Fruit fly (Drosophila melanogaster) whole organism, embryonic: ENCODE results near the gene cbt.
A peak's percentile ranks its signal among the peaks of the same experiment; 100 is the strongest.

Source experiments
- B-H1 ChIP-seq: fragments of 200-800 bp; sonication (Bioruptor generic); IDR thresholded peaks from 3 replicates; pipeline ENCODE4 v1.3.6; 2022; ENCODE audit warnings: missing biosample characterization, missing genetic modification characterization
- CG10209 ChIP-seq: fragments of 200-800 bp; sonication (Bioruptor generic); optimal IDR thresholded peaks from 3 replicates; lab custom pipeline; 2017; ENCODE audit warnings: missing biosample characterization, mild to moderate bottlenecking, missing genetic modification characterization, missing genetic modification reagents
- CG10274 ChIP-seq: fragments of 200-800 bp; sonication (Bioruptor generic); optimal IDR thresholded peaks from 3 replicates; lab custom pipeline; 2017; ENCODE audit warnings: missing biosample characterization, mild to moderate bottlenecking, missing genetic modification characterization
- CG11723 ChIP-seq: fragments of 200-800 bp; sonication (Bioruptor generic); optimal IDR thresholded peaks from 2 replicates; lab custom pipeline; 2017; ENCODE audit warnings: missing biosample characterization, mild to moderate bottlenecking, missing genetic modification characterization
- CG12299 ChIP-seq: fragments of 200-800 bp; sonication (Bioruptor generic); optimal IDR thresholded peaks from 2 replicates; lab custom pipeline; 2018; ENCODE audit warnings: missing biosample characterization, mild to moderate bottlenecking, missing genetic modification characterization
- CG13775 ChIP-seq: fragments of 200-800 bp; sonication (Bioruptor generic); optimal IDR thresholded peaks from 3 replicates; lab custom pipeline; 2017; ENCODE audit warnings: missing biosample characterization, mild to moderate bottlenecking, missing genetic modification characterization
- CG14441 ChIP-seq: fragments of 200-800 bp; sonication (Bioruptor generic); IDR thresholded peaks from 2 replicates; pipeline ENCODE4 v1.3.6; 2022; ENCODE audit warnings: missing biosample characterization, missing genetic modification characterization
- CG15011 ChIP-seq: fragments of 200-800 bp; sonication (Bioruptor generic); optimal IDR thresholded peaks from 3 replicates; lab custom pipeline; 2018; ENCODE audit warnings: missing biosample characterization, mild to moderate bottlenecking, missing genetic modification characterization
- CG17186 ChIP-seq: fragments of 200-800 bp; sonication (Bioruptor generic); optimal IDR thresholded peaks from 3 replicates; lab custom pipeline; 2017; ENCODE audit warnings: missing biosample characterization, missing genetic modification reagents, missing genetic modification characterization
- CG17361 ChIP-seq: fragments of 200-800 bp; sonication (Bioruptor generic); IDR thresholded peaks from 3 replicates; pipeline ENCODE4 v1.3.6; 2022; ENCODE audit warnings: missing biosample characterization, missing genetic modification characterization
- CG17385 ChIP-seq: fragments of 200-800 bp; sonication (Bioruptor generic); optimal IDR thresholded peaks from 3 replicates; lab custom pipeline; 2018; ENCODE audit warnings: missing biosample characterization, mild to moderate bottlenecking, missing genetic modification characterization
- CG17568 ChIP-seq: fragments of 200-800 bp; sonication (Bioruptor generic); optimal IDR thresholded peaks from 2 replicates; lab custom pipeline; 2018; ENCODE audit warnings: missing biosample characterization, mild to moderate bottlenecking, missing genetic modification characterization, moderate library complexity
- CG31441 ChIP-seq: fragments of 200-800 bp; sonication (Bioruptor generic); IDR thresholded peaks from 2 replicates; pipeline ENCODE4 v1.3.6; 2022; ENCODE audit warnings: missing biosample characterization, missing genetic modification characterization
- CG3163 ChIP-seq: fragments of 200-800 bp; sonication (Bioruptor generic); optimal IDR thresholded peaks from 3 replicates; lab custom pipeline; 2016; ENCODE audit warnings: missing biosample characterization, missing genetic modification characterization
- CG42726 ChIP-seq: fragments of 200-800 bp; sonication (Bioruptor generic); IDR thresholded peaks from 2 replicates; pipeline ENCODE4 v1.3.6; 2022; ENCODE audit warnings: missing biosample characterization, missing genetic modification characterization; ENCODE audit not compliant: partially characterized antibody
- CG5245 ChIP-seq: fragments of 200-800 bp; sonication (Bioruptor generic); optimal IDR thresholded peaks from 3 replicates; lab custom pipeline; 2016; ENCODE audit warnings: missing biosample characterization, missing genetic modification characterization
- CG6254 ChIP-seq: fragments of 200-800 bp; sonication (Bioruptor generic); optimal IDR thresholded peaks from 3 replicates; lab custom pipeline; 2017; ENCODE audit warnings: mild to moderate bottlenecking, missing biosample characterization, missing genetic modification reagents, missing genetic modification characterization
- CG7271 ChIP-seq: fragments of 200-800 bp; sonication (Bioruptor generic); optimal IDR thresholded peaks from 2 replicates; lab custom pipeline; 2018; ENCODE audit warnings: missing biosample characterization, mild to moderate bottlenecking, missing genetic modification characterization, moderate library complexity
- CG7839 ChIP-seq: fragments of 200-800 bp; sonication (Bioruptor generic); optimal IDR thresholded peaks from 3 replicates; lab custom pipeline; 2018; ENCODE audit warnings: missing biosample characterization, mild to moderate bottlenecking, missing genetic modification characterization, moderate library complexity
- CG8924 ChIP-seq: fragments of 200-800 bp; optimal IDR thresholded peaks from 3 replicates; lab custom pipeline; 2019; ENCODE audit warnings: missing biosample characterization, mild to moderate bottlenecking, missing genetic modification characterization, moderate library complexity
- D19B ChIP-seq: fragments of 200-800 bp; sonication (Bioruptor generic); optimal IDR thresholded peaks from 2 replicates; lab custom pipeline; 2017; ENCODE audit warnings: missing biosample characterization, mild to moderate bottlenecking, missing genetic modification characterization
- Deaf1 ChIP-seq: fragments of 200-800 bp; optimal IDR thresholded peaks from 3 replicates; lab custom pipeline; 2019; ENCODE audit warnings: missing biosample characterization, mild to moderate bottlenecking, missing genetic modification characterization, moderate library complexity
- Ets65A ChIP-seq: fragments of 200-800 bp; sonication (Bioruptor generic); peaks from one replicate; lab custom pipeline; 2016; ENCODE audit warnings: missing biosample characterization, missing genetic modification characterization
- Hr51 ChIP-seq, 2 experiments: fragments of 200-800 bp; sonication (Bioruptor generic); optimal IDR thresholded peaks; 2 replicates in 1 of 2; 3 replicates in 1 of 2; lab custom pipeline; 2016 to 2018; ENCODE audit warnings: missing biosample characterization in 2 of 2, missing genetic modification characterization in 2 of 2, mild to moderate bottlenecking in 1 of 2, moderate library complexity in 1 of 2
- Mes4 ChIP-seq: fragments of 200-800 bp; sonication (Bioruptor generic); optimal IDR thresholded peaks from 2 replicates; lab custom pipeline; 2016; ENCODE audit warnings: missing biosample characterization, missing genetic modification characterization
- NfI ChIP-seq: fragments of 200-800 bp; sonication (Bioruptor generic); optimal IDR thresholded peaks from 3 replicates; lab custom pipeline; 2018; ENCODE audit warnings: missing biosample characterization, mild to moderate bottlenecking, missing genetic modification characterization, moderate library complexity
- Sox100B ChIP-seq: fragments of 200-800 bp; sonication (Bioruptor generic); optimal IDR thresholded peaks from 3 replicates; lab custom pipeline; 2018; ENCODE audit warnings: missing biosample characterization, mild to moderate bottlenecking, missing genetic modification characterization
- Sry-β ChIP-seq: fragments of 200-800 bp; sonication (Bioruptor generic); optimal IDR thresholded peaks from 2 replicates; lab custom pipeline; 2018; ENCODE audit warnings: missing biosample characterization, mild to moderate bottlenecking, missing genetic modification characterization, moderate library complexity
- Tbp ChIP-seq: fragments of >200 bp; optimal IDR thresholded peaks from 2 replicates; lab custom pipeline; 2018; ENCODE audit warnings: missing biosample characterization, missing genetic modification characterization
- Xrp1 ChIP-seq: fragments of 200-800 bp; sonication (Bioruptor generic); IDR thresholded peaks from 2 replicates; pipeline ENCODE4 v1.3.6; 2022; ENCODE audit warnings: missing biosample characterization, missing genetic modification characterization
- bowl ChIP-seq: fragments of 200-800 bp; sonication (Bioruptor generic); IDR thresholded peaks from 2 replicates; pipeline ENCODE4 v1.3.6; 2022; ENCODE audit warnings: missing biosample characterization, missing genetic modification characterization
- ci ChIP-seq: fragments of 200-800 bp; sonication (Bioruptor generic); IDR thresholded peaks from 3 replicates; pipeline ENCODE4 v1.3.6; 2022; ENCODE audit warnings: missing biosample characterization, missing genetic modification characterization
- disco-r ChIP-seq: fragments of 200-800 bp; sonication (Bioruptor generic); optimal IDR thresholded peaks from 2 replicates; lab custom pipeline; 2016; ENCODE audit warnings: missing biosample characterization, missing genetic modification characterization
- dm ChIP-seq: fragments of 200-800 bp; sonication (Bioruptor generic); optimal IDR thresholded peaks from 3 replicates; lab custom pipeline; 2016; ENCODE audit warnings: missing biosample characterization, missing genetic modification characterization
- dmrt99B ChIP-seq: fragments of 200-800 bp; sonication (Bioruptor generic); optimal IDR thresholded peaks from 2 replicates; lab custom pipeline; 2018; ENCODE audit warnings: missing biosample characterization, mild to moderate bottlenecking, missing genetic modification characterization, moderate library complexity
- fd64A ChIP-seq: fragments of 200-800 bp; sonication (Bioruptor generic); optimal IDR thresholded peaks from 3 replicates; lab custom pipeline; 2018; ENCODE audit warnings: missing biosample characterization, mild to moderate bottlenecking, missing genetic modification characterization
- gfzf ChIP-seq: fragments of 200-800 bp; sonication (Bioruptor generic); optimal IDR thresholded peaks from 2 replicates; lab custom pipeline; 2016; ENCODE audit warnings: missing biosample characterization, mild to moderate bottlenecking, missing genetic modification characterization, moderate library complexity
- gro ChIP-seq: fragments of 200-800 bp; sonication (Bioruptor generic); optimal IDR thresholded peaks from 2 replicates; lab custom pipeline; 2016; ENCODE audit warnings: missing biosample characterization, missing genetic modification characterization
- hb ChIP-seq: fragments of 200-800 bp; sonication (Bioruptor generic); IDR thresholded peaks from 3 replicates; pipeline ENCODE4 v1.3.6; 2022; ENCODE audit warnings: missing biosample characterization, missing genetic modification characterization; ENCODE audit not compliant: partially characterized antibody
- kay ChIP-seq: fragments of 200-800 bp; sonication (Bioruptor generic); optimal IDR thresholded peaks from 2 replicates; lab custom pipeline; 2016; ENCODE audit warnings: missing biosample characterization, missing genetic modification characterization
- ken ChIP-seq: fragments of 200-800 bp; sonication (Bioruptor generic); IDR thresholded peaks from 3 replicates; pipeline ENCODE4 v1.3.6; 2022; ENCODE audit warnings: missing biosample characterization, missing genetic modification characterization
- org-1 ChIP-seq: fragments of 200-800 bp; sonication (Bioruptor generic); optimal IDR thresholded peaks from 2 replicates; lab custom pipeline; 2017; ENCODE audit warnings: missing biosample characterization, missing genetic modification characterization
- pan ChIP-seq, 4 experiments: fragments of >200 bp in 3 of 4; fragments of 200-800 bp in 1 of 4; sonication (Bioruptor generic) in 1 of 4; optimal IDR thresholded peaks in 3 of 4; IDR thresholded peaks in 1 of 4; 2 replicates each; pipeline versions ENCODE4 v1.3.6 to Lab custom; 2017 to 2022; ENCODE audit warnings: missing biosample characterization in 2 of 4, missing genetic modification characterization in 2 of 4, mixed read lengths in 1 of 4
- peb ChIP-seq: fragments of 200-800 bp; sonication (Bioruptor generic); IDR thresholded peaks from 2 replicates; pipeline ENCODE4 v1.3.6; 2022; ENCODE audit warnings: missing biosample characterization, missing genetic modification characterization
- row ChIP-seq: fragments of 200-800 bp; sonication (Bioruptor generic); IDR thresholded peaks from 3 replicates; pipeline ENCODE4 v1.3.6; 2022; ENCODE audit warnings: missing biosample characterization, missing genetic modification characterization
- run ChIP-seq: fragments of 200-800 bp; sonication (Bioruptor generic); optimal IDR thresholded peaks from 3 replicates; lab custom pipeline; 2018; ENCODE audit warnings: missing biosample characterization, mild to moderate bottlenecking, missing genetic modification characterization
- stwl ChIP-seq: fragments of 200-800 bp; sonication (Bioruptor generic); optimal IDR thresholded peaks from 3 replicates; lab custom pipeline; 2018; ENCODE audit warnings: missing biosample characterization, mild to moderate bottlenecking, missing genetic modification characterization, moderate library complexity
- sug ChIP-seq: fragments of 200-800 bp; optimal IDR thresholded peaks from 2 replicates; lab custom pipeline; 2019; ENCODE audit warnings: missing biosample characterization, mild to moderate bottlenecking, missing genetic modification characterization, moderate library complexity
- tup ChIP-seq: fragments of 200-800 bp; sonication (Bioruptor generic); optimal IDR thresholded peaks from 2 replicates; lab custom pipeline; 2016; ENCODE audit warnings: missing biosample characterization, mild to moderate bottlenecking, missing genetic modification characterization, moderate library complexity

Gene cbt

dm6 chr2L:510534-511014 lies 31.1 kb upstream of the cbt start (continued):
- peak; percentile 18 for TF ChIP-seq CG5245 (GFP tag; lab: Kevin White, UChicago)
- TF ChIP-seq Sox100B (GFP tag; lab: Kevin White, UChicago), result peak; percentile 65
- peak; percentile 76 for TF ChIP-seq CG31441 (GFP tag; lab: Robert Waterston, UW)
- TF ChIP-seq CG10274 (GFP tag; lab: Kevin White, UChicago), result peak; percentile 29
- TF ChIP-seq run, result peak; percentile 72
- TF ChIP-seq Xrp1, result peak; percentile 85
- TF ChIP-seq gro (GFP tag; lab: Kevin White, UChicago), result peak; percentile 50
- TF ChIP-seq kay (GFP tag; lab: Kevin White, UChicago), result no peak
- peak; percentile 55 for TF ChIP-seq CG17186 (GFP tag; lab: Kevin White, UChicago)
- TF ChIP-seq row, result peak; percentile 7; the same call in 1 of the 3 replicates
- TF ChIP-seq peb, result 0 out of 2 replicates have a peak, but pooled peaks have one; percentile 12
- peak; percentile 73 for TF ChIP-seq CG7271 (tag; lab: Kevin White, UChicago)
- TF ChIP-seq disco-r (GFP tag; lab: Kevin White, UChicago), result peak; percentile 61
- peak; percentile 71; the same call in 2 of the 3 replicates for TF ChIP-seq CG17361 (GFP tag; lab: Robert Waterston, UW)
- TF ChIP-seq Sry-β (GFP tag; lab: Kevin White, UChicago), result peak; percentile 65
- peak; percentile 39 for TF ChIP-seq tup
- no peak for TF ChIP-seq gfzf (GFP tag; lab: Kevin White, UChicago)
- TF ChIP-seq CG7839 (tag; lab: Kevin White, UChicago), result peak; percentile 40
- peak; percentile 28 for TF ChIP-seq sug (tag; lab: Kevin White, UChicago)
- peak; percentile 70 for TF ChIP-seq CG8924 (tag; lab: Kevin White, UChicago)
- TF ChIP-seq CG15011, result peak; percentile 68
- peak; percentile 90 for TF ChIP-seq fd64A
- no peak for TF ChIP-seq hb (GFP tag; lab: Robert Waterston, UW)
- TF ChIP-seq stwl, result peak; percentile 70
- TF ChIP-seq Deaf1, result peak; percentile 78
- TF ChIP-seq dm (GFP tag; lab: Kevin White, UChicago), result peak; percentile 45
- peak; percentile 82 for TF ChIP-seq Mes4 (GFP tag; lab: Kevin White, UChicago)
- no peak for TF ChIP-seq ken (GFP tag; lab: Robert Waterston, UW)
- peak; percentile 14; the same call in 1 of the 3 replicates for TF ChIP-seq B-H1 (GFP tag; lab: Robert Waterston, UW)
- peak; percentile 48 for TF ChIP-seq dmrt99B
- TF ChIP-seq CG10209, result peak; percentile 85
- peak; percentile 74 for TF ChIP-seq CG6254 (GFP tag; lab: Kevin White, UChicago)
- TF ChIP-seq ci (GFP tag; lab: Robert Waterston, UW), result peak; percentile 72; the same call in 1 of the 3 replicates
- TF ChIP-seq Ets65A, result no peak
- TF ChIP-seq CG12299 (tag; lab: Kevin White, UChicago), result peak; percentile 5
- no peak for TF ChIP-seq CG42726
- TF ChIP-seq CG13775 (GFP tag; lab: Kevin White, UChicago), result peak; percentile 23
- TF ChIP-seq CG3163 (GFP tag; lab: Kevin White, UChicago), result peak; percentile 66
- TF ChIP-seq CG11723 (GFP tag; lab: Kevin White, UChicago), result peak; percentile 65
- TF ChIP-seq org-1 (GFP tag; lab: Kevin White, UChicago), result peak; percentile 83
- 0 out of 2 replicates have a peak, but pooled peaks have one; percentile 14 for TF ChIP-seq CG14441 (GFP tag; lab: Robert Waterston, UW)
- TF ChIP-seq NfI (GFP tag; lab: Kevin White, UChicago), result peak; percentile 33
- TF ChIP-seq CG17568 (GFP tag; lab: Kevin White, UChicago), result peak; percentile 82
- no peak for TF ChIP-seq D19B
- no peak for TF ChIP-seq bowl (GFP tag; lab: Robert Waterston, UW)
- TF ChIP-seq CG17385 (GFP tag; lab: Kevin White, UChicago), result peak; percentile 51
- TF ChIP-seq pan (optimal IDR thresholded peaks at IDR 0.05; lab: Kevin White, UChicago), result no peak
- no peak for TF ChIP-seq pan (GFP tag; optimal IDR thresholded peaks at IDR 0.05 in 1 of 2, IDR thresholded peaks at IDR 0.05 in 1 of 2)
- TF ChIP-seq Tbp (GFP tag; lab: Kevin White, UChicago), result no peak
- peak; percentile 23 to 64 for TF ChIP-seq Hr51 (GFP tag; optimal IDR thresholded peaks at IDR 0.05; lab: Kevin White, UChicago)
